Worm (Caenorhabditis elegans) whole organism, young adult: Measurements from ENCODE around the gene syg-1.

Experiments
- B0019.2 ChIP-seq: fragments of 200-800 bp; sonication (Bioruptor generic); conservative IDR thresholded peaks from 2 replicates; pipeline ENCODE4 v1.3.6; 2022; ENCODE audit warnings: missing genetic modification reagents, missing genetic modification characterization, missing compliant biosample characterization
- Y53G8AR.9 ChIP-seq: fragments of 200-800 bp; sonication (Bioruptor generic); conservative IDR thresholded peaks from 2 replicates; pipeline ENCODE4 v1.3.6; 2022; ENCODE audit warnings: missing genetic modification reagents, missing genetic modification characterization, missing compliant biosample characterization
- cebp-2 ChIP-seq: fragments of 200-800 bp; sonication (Bioruptor generic); IDR thresholded peaks from 2 replicates; pipeline ENCODE4 v1.3.6; 2022; ENCODE audit warnings: missing genetic modification characterization, missing compliant biosample characterization
- dox-1 ChIP-seq: fragments of 200-800 bp; sonication (Bioruptor generic); IDR thresholded peaks from 2 replicates; pipeline ENCODE4 v1.3.6; 2022; ENCODE audit warnings: missing genetic modification reagents, missing genetic modification characterization, missing compliant biosample characterization
- dpl-1 ChIP-seq: fragments of 150-350 bp; optimal IDR thresholded peaks from 2 replicates; lab custom pipeline; 2014; ENCODE audit warnings: missing biosample characterization, missing genetic modification reagents, missing genetic modification characterization
- lin-40 ChIP-seq: sonication (generic microtip); optimal IDR thresholded peaks from 2 replicates; lab custom pipeline; 2016; ENCODE audit warnings: missing genetic modification characterization, mild to moderate bottlenecking, missing compliant biosample characterization, missing genotype, missing genetic modification reagents
- madf-3 ChIP-seq: fragments of 200-800 bp; sonication (Bioruptor generic); IDR thresholded peaks from 2 replicates; pipeline ENCODE4 v1.3.6; 2022; ENCODE audit warnings: missing genetic modification reagents, missing genetic modification characterization, missing compliant biosample characterization
- nhr-179 ChIP-seq: sonication (generic microtip); optimal IDR thresholded peaks from 2 replicates; lab custom pipeline; 2016; ENCODE audit warnings: mild to moderate bottlenecking, missing genetic modification characterization, missing compliant biosample characterization
- snpc-1.3 ChIP-seq: sonication (generic microtip); optimal IDR thresholded peaks from 2 replicates; lab custom pipeline; 2017; ENCODE audit warnings: missing genetic modification characterization, mild to moderate bottlenecking, missing compliant biosample characterization, antibody characterized with exemption, moderate library complexity, missing genotype, missing genetic modification reagents; ENCODE audit not compliant: insufficient read depth

ce11 chrX:2544645-2545044 lies 29.5 kb upstream of the syg-1 start:
- TF ChIP-seq lin-40 (tag; lab: Kevin White, UChicago) (no peak), cebp-2 (GFP tag; lab: Robert Waterston, UW) (no peak), B0019.2 (GFP tag; lab: Robert Waterston, UW) (no peak), snpc-1.3 (tag; lab: Kevin White, UChicago) (no peak), dpl-1 (no peak), Y53G8AR.9 (GFP tag; lab: Robert Waterston, UW) (no peak), madf-3 (GFP tag; lab: Robert Waterston, UW) (no peak), nhr-179 (tag; lab: Kevin White, UChicago) (no peak), dox-1 (GFP tag; lab: Robert Waterston, UW) (0 out of 2 replicates have a peak, but pooled peaks have one; percentile 38)
